Worm (Caenorhabditis elegans) whole organism, L3 larva: Measurements from ENCODE around the gene fbxl-2.

Experiments
- ama-1 ChIP-seq: fragments of 150-350 bp; optimal IDR thresholded peaks from 2 replicates; lab custom pipeline; 2018
- elt-2 ChIP-seq: sonication (generic microtip); optimal IDR thresholded peaks from 2 replicates; lab custom pipeline; 2016; ENCODE audit warnings: missing genetic modification reagents, mild to moderate bottlenecking, missing genetic modification characterization, missing compliant biosample characterization
- jun-1 ChIP-seq: fragments of 150-350 bp; optimal IDR thresholded peaks from 2 replicates; lab custom pipeline; 2014; ENCODE audit warnings: missing biosample characterization, missing genetic modification reagents, missing genetic modification characterization
- nhr-237 ChIP-seq: fragments of 150-350 bp; optimal IDR thresholded peaks from 2 replicates; lab custom pipeline; 2014; ENCODE audit warnings: missing biosample characterization, missing genetic modification characterization
- unc-62 ChIP-seq: fragments of 150-350 bp; sonication (generic microtip); optimal IDR thresholded peaks from 4 replicates; lab custom pipeline; 2014; ENCODE audit warnings: missing biosample characterization, missing genetic modification reagents, missing genetic modification characterization
- ztf-4 ChIP-seq: fragments of 150-350 bp; optimal IDR thresholded peaks from 2 replicates; lab custom pipeline; 2014; ENCODE audit warnings: missing biosample characterization, missing genetic modification characterization

ce11 chrIII:4765474-4765873 is 8.4 kb downstream of the fbxl-2 start, which contains the start of gene B0393.5:
- TF ChIP-seq ztf-4 (tag; lab: Kevin White, UChicago) = no peak
- no peak for TF ChIP-seq nhr-237 (tag; lab: Kevin White, UChicago)
- TF ChIP-seq elt-2 (tag; lab: Kevin White, UChicago) = no peak
- TF ChIP-seq unc-62 (GFP tag; lab: Kevin White, UChicago) = no peak
- no peak for TF ChIP-seq jun-1 (tag; lab: Kevin White, UChicago)
- no peak for TF ChIP-seq ama-1 (lab: Kevin White, UChicago)
